Worm (Caenorhabditis elegans): ENCODE data around the gene eor-1.

ce11 chrIV:4776501-4776900 lies 22.5 kb downstream of the eor-1 start:
- TF ChIP-seq hlh-26 (GFP tag; conservative IDR thresholded peaks at IDR 0.05) (no peak), ets-4 (GFP tag; optimal IDR thresholded peaks at IDR 0.05) (no peak), B0261.1 (tag; optimal IDR thresholded peaks at IDR 0.05) (no peak), attf-3 (GFP tag; conservative IDR thresholded peaks at IDR 0.05) (no peak), dpl-1 (GFP tag; optimal IDR thresholded peaks at IDR 0.05) (no peak), lag-1 (GFP tag; IDR thresholded peaks at IDR 0.05) (no peak), ztf-28 (GFP tag; IDR thresholded peaks at IDR 0.05) (no peak)

Data from whole organism, young adult.